Worm (Caenorhabditis elegans) whole organism, L2 larva: ENCODE data around the gene prp-6.

ENCODE experiments used
- ceh-82 ChIP-seq: fragments of 150-350 bp; optimal IDR thresholded peaks from 2 replicates; lab custom pipeline; 2014; ENCODE audit warnings: missing biosample characterization, missing genetic modification characterization
- peb-1 ChIP-seq: fragments of 150-350 bp; optimal IDR thresholded peaks from 2 replicates; lab custom pipeline; 2014; ENCODE audit warnings: missing biosample characterization, missing genetic modification characterization
- unc-55 ChIP-seq: fragments of 150-350 bp; sonication (generic microtip); optimal IDR thresholded peaks from 3 replicates; lab custom pipeline; 2014; ENCODE audit warnings: missing biosample characterization, missing genetic modification reagents, missing genetic modification characterization

- no peak for TF ChIP-seq ceh-82 (tag; lab: Kevin White, UChicago)
- peak; percentile 47 for TF ChIP-seq unc-55
- no peak for TF ChIP-seq peb-1 (tag; lab: Kevin White, UChicago)
These were observed 40.5 kb upstream of the prp-6 start for ce11 chrV:17981732-17982131.
